Fruit fly (Drosophila melanogaster): Measurements from ENCODE around the gene CG12539.

CG12539 gene

DNA sequence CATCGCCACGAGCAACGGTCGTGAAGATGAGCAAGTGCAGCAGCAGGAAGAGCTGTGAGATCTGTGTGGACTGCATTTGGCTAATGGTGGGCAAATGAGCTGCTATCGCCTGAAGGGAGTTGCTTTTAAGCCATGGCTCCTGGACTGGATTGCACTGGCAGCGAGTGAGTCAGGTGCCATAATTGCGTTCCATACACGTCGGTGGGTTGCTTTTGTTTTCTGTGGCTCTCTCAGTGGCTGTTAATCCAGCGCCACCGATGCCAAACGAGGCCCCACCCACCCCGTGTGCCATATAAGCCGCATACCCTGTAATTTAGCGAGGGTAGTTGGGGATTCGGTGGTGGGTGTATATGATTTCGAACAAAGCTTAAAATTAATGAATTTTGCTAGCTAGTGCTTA, at the start of gene CG12539:
CG12539 (minus strand) TSS at position 101 of the 400 bp plus-strand sequence.
- TF ChIP-seq EcR (GFP tag; optimal IDR thresholded peaks at IDR 0.05): no peak
- TF ChIP-seq Dll (optimal IDR thresholded peaks at IDR 0.05): no peak
- no peak for TF ChIP-seq psq (optimal IDR thresholded peaks at IDR 0.05)
- no peak for TF ChIP-seq CG8478 (optimal IDR thresholded peaks at IDR 0.05)

DNA sequence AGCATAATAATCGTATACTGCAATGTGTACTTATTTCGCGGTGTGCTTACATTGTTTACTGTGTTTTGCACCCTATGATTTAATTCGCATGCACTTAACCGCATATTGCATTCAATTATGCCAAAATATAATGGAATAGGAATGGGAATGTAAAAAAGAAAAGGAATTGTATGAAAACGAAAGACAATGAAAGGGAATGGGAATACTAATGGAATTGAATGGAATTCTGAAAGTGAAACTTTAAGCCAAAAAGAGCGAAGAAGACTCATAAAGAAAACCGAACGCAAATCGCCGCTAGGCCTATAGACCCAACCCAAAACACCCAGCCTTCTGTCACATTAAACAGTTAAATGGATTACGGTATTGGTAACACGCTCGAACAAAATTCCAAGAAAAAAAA, 49.3 kb upstream of the CG12539 start:
- TF ChIP-seq psq (optimal IDR thresholded peaks at IDR 0.05): no peak
- no peak for TF ChIP-seq CG8478 (optimal IDR thresholded peaks at IDR 0.05)
- TF ChIP-seq Dll (optimal IDR thresholded peaks at IDR 0.05): no peak
- TF ChIP-seq usp (GFP tag; optimal IDR thresholded peaks at IDR 0.05): no peak
- no peak for TF ChIP-seq EcR (GFP tag; optimal IDR thresholded peaks at IDR 0.05)
- TF ChIP-seq pan (optimal IDR thresholded peaks at IDR 0.05): no peak

DNA sequence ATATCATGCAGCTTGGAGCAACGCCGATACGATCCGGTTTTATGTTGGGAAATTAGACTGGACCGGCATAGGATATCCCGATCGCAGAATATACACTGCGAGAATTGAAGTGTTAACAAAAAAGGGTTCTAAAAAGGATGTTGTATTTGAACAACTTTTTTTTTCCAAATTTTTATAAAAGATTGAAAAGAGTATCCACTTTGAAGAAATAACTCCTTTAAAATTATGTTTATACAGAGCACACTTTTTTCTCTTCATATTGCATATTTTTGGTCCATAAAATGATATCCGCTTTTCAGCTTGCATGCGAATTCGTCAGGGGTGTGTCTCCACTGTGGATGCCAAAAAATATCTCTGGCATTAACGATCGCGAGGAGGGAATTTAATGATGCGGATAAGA, 47.7 kb upstream of the CG12539 start:
- TF ChIP-seq EcR (GFP tag; optimal IDR thresholded peaks at IDR 0.05) (no peak), pan (optimal IDR thresholded peaks at IDR 0.05) (no peak), usp (GFP tag; optimal IDR thresholded peaks at IDR 0.05) (no peak), Dll (optimal IDR thresholded peaks at IDR 0.05) (no peak), CG8478 (optimal IDR thresholded peaks at IDR 0.05) (no peak), psq (optimal IDR thresholded peaks at IDR 0.05) (no peak)

DNA sequence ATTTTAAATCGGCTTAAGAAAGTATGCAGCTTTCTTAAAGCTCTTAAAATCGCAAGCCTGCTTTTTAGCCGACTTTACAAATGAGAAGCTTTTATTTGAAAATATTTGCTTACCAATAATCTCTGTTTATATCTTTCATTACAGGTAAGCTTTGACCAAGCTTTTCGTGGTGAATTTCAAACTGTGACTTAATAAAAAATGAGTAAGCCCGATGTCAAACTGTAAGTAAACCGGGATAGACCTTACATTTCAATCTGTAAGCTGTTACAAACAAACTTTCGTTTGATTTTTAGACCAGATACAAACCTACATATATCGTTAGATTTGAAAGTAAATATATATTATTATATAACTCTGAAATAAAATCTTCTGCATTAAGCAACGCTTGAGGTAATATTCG, 41.0 kb upstream of the CG12539 start:
- no peak for TF ChIP-seq CG8478 (optimal IDR thresholded peaks at IDR 0.05)
- TF ChIP-seq EcR (GFP tag; optimal IDR thresholded peaks at IDR 0.05): no peak
- TF ChIP-seq pan (optimal IDR thresholded peaks at IDR 0.05): no peak
- no peak for TF ChIP-seq usp (GFP tag; optimal IDR thresholded peaks at IDR 0.05)
- TF ChIP-seq psq (optimal IDR thresholded peaks at IDR 0.05): no peak
- TF ChIP-seq Dll (optimal IDR thresholded peaks at IDR 0.05): no peak

DNA sequence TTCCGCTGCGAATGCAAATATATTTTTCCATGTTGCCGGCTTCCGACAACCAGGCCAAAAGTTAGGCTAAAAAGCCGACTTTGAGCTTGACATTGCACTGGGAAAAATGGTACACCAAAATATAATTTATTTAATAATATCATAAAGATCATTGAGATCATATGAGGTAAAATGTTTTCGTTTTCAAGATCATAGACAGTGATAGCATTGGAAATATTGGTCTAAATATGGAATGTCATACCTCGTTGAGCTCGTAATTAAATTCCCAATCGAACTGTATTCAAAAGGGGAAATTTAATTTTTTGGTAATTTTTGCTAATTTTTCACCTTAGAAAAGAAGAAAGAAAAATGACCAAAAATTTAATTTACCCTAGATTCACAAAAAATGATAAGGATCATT, 39.4 kb upstream of the CG12539 start:
- TF ChIP-seq psq (optimal IDR thresholded peaks at IDR 0.05) (no peak), CG8478 (optimal IDR thresholded peaks at IDR 0.05) (no peak), usp (GFP tag; optimal IDR thresholded peaks at IDR 0.05) (no peak), EcR (GFP tag; optimal IDR thresholded peaks at IDR 0.05) (no peak), pan (optimal IDR thresholded peaks at IDR 0.05) (no peak), Dll (optimal IDR thresholded peaks at IDR 0.05) (no peak)

DNA sequence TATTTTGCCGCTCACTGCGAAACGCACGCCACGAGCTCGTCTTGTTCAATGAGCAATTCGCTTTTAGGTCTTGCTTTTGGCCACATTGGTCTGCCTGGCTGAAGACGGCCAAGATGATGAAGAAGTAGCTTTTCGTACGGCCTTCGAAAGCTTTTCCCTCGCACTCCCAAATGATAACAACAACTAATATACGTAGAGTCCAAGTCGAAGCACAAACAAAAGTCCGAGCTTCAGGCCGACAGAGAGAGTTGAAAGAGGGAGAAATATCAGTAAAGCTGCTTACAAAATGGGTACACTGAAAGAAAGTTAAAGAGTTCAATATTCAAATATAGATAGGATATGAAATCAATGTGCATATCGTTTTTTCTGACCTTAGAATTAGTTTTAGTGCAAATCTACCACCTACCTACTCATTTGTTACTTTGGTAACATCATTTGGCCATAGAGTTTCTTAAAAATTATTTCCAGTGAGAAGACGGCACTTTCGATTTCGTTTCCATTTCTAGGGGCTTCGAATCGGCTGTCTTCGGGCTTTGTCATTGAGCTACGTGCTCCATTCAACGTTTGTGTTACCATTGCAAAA, 38.1 kb upstream of the CG12539 start, which contains the start of the genes CG45064 and CG45065:
CG45064 (minus strand) TSS at position 51 of the 583 bp plus-strand sequence.
CG45065 (minus strand) TSS at position 51 of the 583 bp plus-strand sequence.
- TF ChIP-seq Dll (optimal IDR thresholded peaks at IDR 0.05) (no peak), EcR (GFP tag; optimal IDR thresholded peaks at IDR 0.05) (no peak), pan (optimal IDR thresholded peaks at IDR 0.05) (no peak), CG8478 (optimal IDR thresholded peaks at IDR 0.05) (no peak), psq (optimal IDR thresholded peaks at IDR 0.05) (no peak), usp (GFP tag; optimal IDR thresholded peaks at IDR 0.05) (no peak)

DNA sequence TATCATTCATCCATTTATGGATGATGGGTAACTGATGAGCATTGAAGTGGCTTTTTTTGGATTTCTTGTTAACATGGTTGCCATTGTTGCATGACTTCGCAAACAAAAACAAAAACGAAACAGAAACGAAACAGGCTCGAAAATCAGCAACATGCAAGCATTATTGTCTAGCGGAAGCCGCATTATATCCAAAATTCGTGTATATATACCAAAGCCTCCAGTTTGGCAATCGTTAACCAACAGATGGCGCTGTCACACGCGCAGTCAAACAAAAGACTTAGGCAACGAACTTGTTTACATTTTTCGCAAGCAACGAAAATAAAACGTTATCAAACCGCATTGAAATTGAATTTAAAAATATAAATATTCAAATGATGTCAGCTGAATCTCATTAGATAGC, 34.4 kb upstream of the CG12539 start:
- no peak for TF ChIP-seq EcR (GFP tag; optimal IDR thresholded peaks at IDR 0.05)
- no peak for TF ChIP-seq CG8478 (optimal IDR thresholded peaks at IDR 0.05)
- no peak for TF ChIP-seq usp (GFP tag; optimal IDR thresholded peaks at IDR 0.05)

DNA sequence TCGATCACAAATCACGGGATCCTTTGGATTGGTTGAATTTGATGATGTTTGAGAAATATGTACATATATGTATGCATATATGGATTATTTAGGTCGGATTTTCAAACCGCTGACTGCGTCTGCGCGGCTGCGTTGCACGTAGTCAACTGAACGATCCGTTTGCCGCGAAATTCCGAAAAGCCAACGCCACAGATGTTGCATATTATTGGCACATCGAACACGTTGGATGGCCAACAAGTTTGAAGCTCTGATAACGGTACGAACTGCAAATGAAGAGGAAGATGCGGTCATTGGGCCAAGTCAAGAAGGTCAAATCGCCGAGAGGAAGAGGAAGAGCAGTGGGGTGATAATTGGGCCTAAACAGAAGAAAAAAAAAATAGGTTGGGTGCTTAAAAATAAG, 26.5 kb upstream of the CG12539 start, which contains the start of gene CG9518:
CG9518 (minus strand) TSS at position 154 of the 400 bp plus-strand sequence.
- TF ChIP-seq CG8478 (optimal IDR thresholded peaks at IDR 0.05) (no peak), usp (GFP tag; optimal IDR thresholded peaks at IDR 0.05) (no peak), EcR (GFP tag; optimal IDR thresholded peaks at IDR 0.05) (no peak), Dll (optimal IDR thresholded peaks at IDR 0.05) (no peak), pan (optimal IDR thresholded peaks at IDR 0.05) (no peak), psq (optimal IDR thresholded peaks at IDR 0.05) (no peak)

DNA sequence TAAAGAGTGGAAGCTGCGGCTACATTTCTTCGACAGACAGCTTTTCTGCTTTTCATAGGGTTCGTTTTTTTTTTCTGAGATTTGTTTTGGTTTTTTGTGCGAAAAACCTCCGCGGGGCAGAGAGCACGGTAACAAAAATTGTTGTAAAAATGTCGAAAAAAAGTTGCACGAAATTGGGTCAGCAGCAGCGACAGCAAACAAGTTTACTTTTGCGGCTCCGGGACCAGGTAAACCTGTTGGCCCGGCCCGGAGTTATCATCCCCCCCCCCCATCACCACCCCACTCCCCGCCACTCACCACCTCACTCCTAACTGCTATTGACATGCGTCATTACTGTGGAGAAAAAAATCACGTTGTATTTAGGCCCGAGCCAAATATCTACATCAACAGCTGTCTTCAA, 23.9 kb upstream of the CG12539 start:
- no peak for TF ChIP-seq pan (optimal IDR thresholded peaks at IDR 0.05)
- no peak for TF ChIP-seq usp (GFP tag; optimal IDR thresholded peaks at IDR 0.05)

DNA sequence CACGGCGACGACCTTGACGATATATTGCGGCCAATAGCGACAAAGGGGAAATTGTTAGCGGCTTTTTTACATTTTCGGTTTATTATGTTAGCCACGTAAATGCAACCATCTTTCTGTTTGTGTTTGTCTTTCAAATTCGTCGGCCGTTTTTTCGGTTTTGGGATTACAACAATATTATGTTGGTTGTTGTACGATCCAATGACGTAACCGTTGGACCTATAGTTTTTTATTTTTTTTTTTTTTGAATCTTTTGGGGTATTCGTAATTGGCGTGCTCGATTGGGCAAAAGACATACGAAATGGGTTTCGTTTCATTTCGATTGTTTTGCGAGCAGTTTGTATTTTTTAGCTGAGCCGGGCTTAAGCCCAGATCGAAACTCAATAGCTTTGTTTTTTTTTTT, 22.4 kb upstream of the CG12539 start:
- TF ChIP-seq psq (optimal IDR thresholded peaks at IDR 0.05): no peak
- TF ChIP-seq CG8478 (optimal IDR thresholded peaks at IDR 0.05): no peak
- no peak for TF ChIP-seq EcR (GFP tag; optimal IDR thresholded peaks at IDR 0.05)
- no peak for TF ChIP-seq Dll (optimal IDR thresholded peaks at IDR 0.05)
- TF ChIP-seq usp (GFP tag; optimal IDR thresholded peaks at IDR 0.05): no peak
- TF ChIP-seq pan (optimal IDR thresholded peaks at IDR 0.05): no peak

DNA sequence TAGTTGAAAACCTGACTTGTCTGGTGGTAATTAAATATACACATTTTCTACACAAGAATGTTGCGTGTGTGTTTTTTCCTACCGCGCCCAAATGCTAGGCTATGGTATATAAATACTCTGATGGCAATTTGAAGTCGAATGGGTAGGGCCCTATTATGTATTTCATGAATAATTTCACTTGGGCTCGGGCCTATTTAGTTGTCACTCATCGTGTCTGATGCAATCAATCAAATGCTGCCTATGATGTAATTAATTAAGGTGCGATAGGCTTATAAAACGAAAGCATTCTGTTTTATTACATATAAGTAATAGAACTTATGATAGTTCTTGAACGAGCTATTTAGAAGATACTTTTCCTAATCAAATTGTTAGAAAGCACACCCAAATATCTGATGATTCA, 17.9 kb upstream of the CG12539 start:
- TF ChIP-seq pan (optimal IDR thresholded peaks at IDR 0.05) (no peak), CG8478 (optimal IDR thresholded peaks at IDR 0.05) (no peak), usp (GFP tag; optimal IDR thresholded peaks at IDR 0.05) (no peak), EcR (GFP tag; optimal IDR thresholded peaks at IDR 0.05) (no peak), Dll (optimal IDR thresholded peaks at IDR 0.05) (no peak), psq (optimal IDR thresholded peaks at IDR 0.05) (no peak)

DNA sequence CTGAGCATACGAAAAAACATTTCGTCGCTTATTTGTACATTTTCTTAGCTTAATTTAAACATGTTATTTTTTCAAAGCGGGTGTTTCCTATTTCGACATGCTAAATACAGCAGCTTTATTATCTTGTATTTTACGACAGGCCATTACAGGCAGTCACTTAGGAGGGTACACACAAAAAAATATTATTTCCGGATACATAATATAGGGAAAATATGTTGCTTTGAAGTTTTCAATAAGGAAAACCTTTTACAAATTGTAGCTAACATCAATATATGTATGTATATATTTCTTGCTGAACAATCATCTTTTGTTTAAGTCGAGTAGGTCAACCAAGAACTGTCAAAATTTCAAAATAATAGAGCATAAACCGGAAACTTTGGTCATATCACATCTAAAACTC, 14.4 kb upstream of the CG12539 start, which contains the start of gene CG46399:
CG46399 (plus strand) TSS at position 301 of the 400 bp plus-strand sequence.
- TF ChIP-seq psq (optimal IDR thresholded peaks at IDR 0.05): no peak
- TF ChIP-seq EcR (GFP tag; optimal IDR thresholded peaks at IDR 0.05): no peak
- no peak for TF ChIP-seq usp (GFP tag; optimal IDR thresholded peaks at IDR 0.05)
- no peak for TF ChIP-seq CG8478 (optimal IDR thresholded peaks at IDR 0.05)
- TF ChIP-seq pan (optimal IDR thresholded peaks at IDR 0.05): no peak
- no peak for TF ChIP-seq Dll (optimal IDR thresholded peaks at IDR 0.05)

DNA sequence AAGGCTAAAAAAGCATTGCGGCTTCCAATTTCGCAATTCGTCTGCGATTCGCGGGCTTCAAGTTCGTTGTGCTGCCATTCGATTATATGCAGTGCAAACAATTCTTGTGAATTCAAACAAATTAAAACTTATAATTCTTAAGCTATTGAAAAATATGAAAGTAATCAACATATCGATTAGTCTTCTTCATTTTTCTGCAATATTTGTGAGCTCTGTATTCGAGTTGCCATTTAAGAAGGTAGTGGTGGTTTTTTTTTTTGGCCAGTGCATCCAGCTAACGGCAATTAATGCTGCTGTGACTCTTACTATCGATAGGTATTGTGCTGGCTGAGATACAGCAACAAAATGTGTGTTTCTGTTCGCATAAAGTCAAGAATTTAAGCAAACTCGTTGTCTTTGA, 13.3 kb upstream of the CG12539 start:
- TF ChIP-seq Dll (optimal IDR thresholded peaks at IDR 0.05) (no peak), pan (optimal IDR thresholded peaks at IDR 0.05) (no peak), EcR (GFP tag; optimal IDR thresholded peaks at IDR 0.05) (no peak), usp (GFP tag; optimal IDR thresholded peaks at IDR 0.05) (no peak), psq (optimal IDR thresholded peaks at IDR 0.05) (no peak), CG8478 (optimal IDR thresholded peaks at IDR 0.05) (no peak)
